Worm (Caenorhabditis elegans): Measurements from ENCODE around the gene nyn-1.
"Not testable (repeated sequence)": the region's sequence is repeated elsewhere in the genome, so short reads cannot be mapped to it uniquely, and the experiment has no call there.

ce11 chrIV:13662570-13662969 is 24.2 kb downstream of the nyn-1 start, which contains the start of gene Y45F10C.2:
- not testable (repeated sequence) for TF ChIP-seq flt-1 (GFP tag; IDR thresholded peaks at IDR 0.05); ztf-23 (GFP tag; IDR thresholded peaks at IDR 0.05); tab-1 (GFP tag; IDR thresholded peaks at IDR 0.05); med-1 (GFP tag; optimal IDR thresholded peaks at IDR 0.05; ENCODE audit: insufficient read depth); ztf-29 (GFP tag; IDR thresholded peaks at IDR 0.05)

Measured in whole organism, midembryonic.